Worm (Caenorhabditis elegans) whole organism, L4 larva: ENCODE results near the gene sre-30.

Experiments used
- F44E2.7 ChIP-seq: fragments of 200-800 bp; sonication (Bioruptor generic); IDR thresholded peaks from 2 replicates; pipeline ENCODE4 v2.1.2; 2022; ENCODE audit warnings: missing genetic modification characterization, missing compliant biosample characterization
- F49E8.2 ChIP-seq: sonication (generic microtip); optimal IDR thresholded peaks from 2 replicates; lab custom pipeline; 2016; ENCODE audit warnings: missing compliant biosample characterization, mild to moderate bottlenecking, missing genetic modification characterization, borderline replicate concordance
- ZK337.2 ChIP-seq: fragments of 200-800 bp; sonication (Bioruptor generic); IDR thresholded peaks from 2 replicates; pipeline ENCODE4 v1.3.6; 2022; ENCODE audit warnings: missing genetic modification reagents, missing genetic modification characterization, missing compliant biosample characterization
- aha-1 ChIP-seq: fragments of 150-350 bp; peaks from one replicate; lab custom pipeline; 2014; ENCODE audit warnings: missing biosample characterization, missing genetic modification characterization
- aly-2 ChIP-seq: sonication (generic microtip); optimal IDR thresholded peaks from 2 replicates; lab custom pipeline; 2018; ENCODE audit warnings: missing biosample characterization, missing genetic modification characterization
- ctbp-1 ChIP-seq: fragments of 200-800 bp; sonication (Bioruptor generic); IDR thresholded peaks from 2 replicates; pipeline ENCODE4 v1.3.6; 2022; ENCODE audit warnings: missing genetic modification reagents, missing genetic modification characterization, missing compliant biosample characterization
- daf-12 ChIP-seq: fragments of 150-350 bp; optimal IDR thresholded peaks from 2 replicates; lab custom pipeline; 2014; ENCODE audit warnings: missing biosample characterization, missing genetic modification reagents, missing genetic modification characterization
- dmd-8 ChIP-seq: fragments of 200-800 bp; sonication (Bioruptor generic); IDR thresholded peaks from 2 replicates; pipeline ENCODE4 v1.3.6; 2022; ENCODE audit warnings: missing genetic modification characterization, missing compliant biosample characterization
- dmd-9 ChIP-seq: fragments of 200-800 bp; sonication (Bioruptor generic); IDR thresholded peaks from 2 replicates; pipeline ENCODE4 v1.3.6; 2022; ENCODE audit warnings: missing genetic modification reagents, missing genetic modification characterization, missing compliant biosample characterization
- egl-43 ChIP-seq: fragments of 200-800 bp; sonication (Bioruptor generic); IDR thresholded peaks from 2 replicates; pipeline ENCODE4 v1.3.6; 2022; ENCODE audit warnings: missing genetic modification reagents, missing genetic modification characterization, missing compliant biosample characterization
- hlh-30 ChIP-seq: sonication (generic microtip); optimal IDR thresholded peaks from 2 replicates; lab custom pipeline; 2017; ENCODE audit warnings: antibody characterized with exemption, mild to moderate bottlenecking, missing genetic modification characterization, missing compliant biosample characterization; ENCODE audit not compliant: insufficient read depth
- hmg-1.1 ChIP-seq: fragments of 200-800 bp; sonication (Bioruptor generic); IDR thresholded peaks from 2 replicates; pipeline ENCODE4 v1.3.6; 2022; ENCODE audit warnings: missing genetic modification reagents, missing genetic modification characterization, missing compliant biosample characterization
- jun-1 ChIP-seq: fragments of 150-350 bp; optimal IDR thresholded peaks from 2 replicates; lab custom pipeline; 2014; ENCODE audit warnings: missing biosample characterization, missing genetic modification reagents, missing genetic modification characterization
- lim-7 ChIP-seq: fragments of 200-800 bp; sonication (Bioruptor generic); IDR thresholded peaks from 2 replicates; pipeline ENCODE4 v1.3.6; 2022; ENCODE audit warnings: missing genetic modification characterization, missing compliant biosample characterization
- lin-38 ChIP-seq: fragments of 200-800 bp; sonication (Bioruptor generic); IDR thresholded peaks from 2 replicates; pipeline ENCODE4 v1.3.6; 2022; ENCODE audit warnings: missing genetic modification reagents, missing genetic modification characterization, missing compliant biosample characterization
- lin-39 ChIP-seq: fragments of 150-350 bp; optimal IDR thresholded peaks from 2 replicates; lab custom pipeline; 2014; ENCODE audit warnings: missing biosample characterization, missing genetic modification reagents, missing genetic modification characterization
- mdl-1 ChIP-seq, 2 experiments: fragments of 150-350 bp in 1 of 2; sonication (generic microtip) in 1 of 2; optimal IDR thresholded peaks; 2 replicates each; lab custom pipeline; 2014 to 2017; ENCODE audit warnings: missing biosample characterization in 2 of 2, missing genetic modification characterization in 2 of 2
- mdt-29 ChIP-seq: fragments of 200-800 bp; sonication (Bioruptor generic); IDR thresholded peaks from 2 replicates; pipeline ENCODE4 v1.3.6; 2022; ENCODE audit warnings: missing genetic modification reagents, missing genetic modification characterization, missing compliant biosample characterization
- mxl-2 ChIP-seq: fragments of 200-800 bp; sonication (Bioruptor generic); conservative IDR thresholded peaks from 2 replicates; pipeline ENCODE4 v1.3.6; 2022; ENCODE audit warnings: missing genetic modification reagents, missing genetic modification characterization, missing compliant biosample characterization
- pqm-1 ChIP-seq: sonication (generic microtip); optimal IDR thresholded peaks from 2 replicates; lab custom pipeline; 2017; ENCODE audit warnings: missing biosample characterization, missing genetic modification characterization
- sdz-12 ChIP-seq: fragments of 200-800 bp; sonication (Bioruptor generic); optimal IDR thresholded peaks from 2 replicates; lab custom pipeline; 2018; ENCODE audit warnings: mild to moderate bottlenecking, missing genetic modification characterization, missing compliant biosample characterization
- set-16 ChIP-seq: fragments of 200-800 bp; sonication (Bioruptor generic); IDR thresholded peaks from 2 replicates; pipeline ENCODE4 v1.3.6; 2022; ENCODE audit warnings: missing genetic modification reagents, missing genetic modification characterization, missing compliant biosample characterization
- snpc-1.2 ChIP-seq: fragments of 200-800 bp; sonication (Bioruptor generic); IDR thresholded peaks from 2 replicates; pipeline ENCODE4 v1.3.6; 2022; ENCODE audit warnings: missing genetic modification reagents, missing genetic modification characterization, missing compliant biosample characterization
- snpc-4 ChIP-seq: fragments of 150-350 bp; optimal IDR thresholded peaks from 2 replicates; lab custom pipeline; 2014; ENCODE audit warnings: missing biosample characterization, missing genetic modification characterization
- spr-1 ChIP-seq: sonication (generic microtip); optimal IDR thresholded peaks from 2 replicates; lab custom pipeline; 2016; ENCODE audit warnings: mild to moderate bottlenecking, missing genetic modification characterization, missing compliant biosample characterization
- unc-39 ChIP-seq: sonication (generic microtip); optimal IDR thresholded peaks from 2 replicates; lab custom pipeline; 2017; ENCODE audit warnings: missing biosample characterization, missing genetic modification characterization
- zip-11 ChIP-seq: fragments of 200-800 bp; sonication (Bioruptor generic); IDR thresholded peaks from 2 replicates; pipeline ENCODE4 v1.3.6; 2022; ENCODE audit warnings: missing genetic modification characterization, missing compliant biosample characterization
- ztf-11 ChIP-seq: fragments of 150-350 bp; optimal IDR thresholded peaks from 2 replicates; lab custom pipeline; 2014; ENCODE audit warnings: missing biosample characterization, missing genetic modification characterization

Gene sre-30

DNA sequence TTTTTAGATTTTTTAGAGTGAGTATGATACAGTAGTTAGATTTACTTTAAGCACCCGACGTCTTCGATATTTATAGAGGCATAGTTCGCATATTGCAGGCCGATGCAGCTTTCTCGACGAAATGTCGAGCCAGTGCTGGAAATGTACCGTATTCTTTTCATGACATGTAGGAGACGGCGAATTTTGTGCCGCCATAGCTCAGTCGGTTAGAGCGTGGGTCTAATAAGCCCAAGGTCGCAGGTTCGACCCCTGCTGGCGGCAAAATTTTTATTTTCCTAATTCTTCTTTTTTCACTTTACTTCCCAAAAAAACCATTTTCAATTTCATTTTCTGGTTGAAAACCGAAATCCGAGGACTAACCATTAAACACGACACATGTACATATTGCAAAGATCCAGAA, 44.0 kb downstream of the sre-30 start (continued):
- TF ChIP-seq hlh-30 (tag; lab: Kevin White, UChicago) (no peak), dmd-9 (no peak), egl-43 (GFP tag; lab: Robert Waterston, UW) (peak; percentile 74), hmg-1.1 (GFP tag; lab: Robert Waterston, UW) (no peak), ctbp-1 (GFP tag; lab: Robert Waterston, UW) (no peak), spr-1 (tag; lab: Kevin White, UChicago) (no peak), set-16 (GFP tag; lab: Robert Waterston, UW) (no peak), sdz-12 (GFP tag; lab: Kevin White, UChicago) (no peak), aha-1 (tag; lab: Kevin White, UChicago) (no peak), lin-38 (peak; percentile 46), daf-12 (tag; lab: Kevin White, UChicago) (no peak), lim-7 (GFP tag; lab: Robert Waterston, UW) (peak; percentile 80; the same call in 1 of the 2 replicates), jun-1 (tag; lab: Kevin White, UChicago) (no peak), zip-11 (no peak), pqm-1 (tag; lab: Kevin White, UChicago) (no peak), ZK337.2 (GFP tag; lab: Robert Waterston, UW) (0 out of 2 replicates have a peak, but pooled peaks have one; percentile 36), dmd-8 (GFP tag; lab: Robert Waterston, UW) (no peak), snpc-4 (tag; lab: Kevin White, UChicago) (no peak), lin-39 (tag; lab: Kevin White, UChicago) (no peak), snpc-1.2 (GFP tag; lab: Robert Waterston, UW) (peak; percentile 20; the same call in 1 of the 2 replicates), mxl-2 (GFP tag; lab: Robert Waterston, UW) (no peak), ztf-11 (tag; lab: Kevin White, UChicago) (no peak), F49E8.2 (tag; lab: Kevin White, UChicago) (no peak), F44E2.7 (GFP tag; lab: Robert Waterston, UW) (0 out of 2 replicates have a peak, but pooled peaks have one; percentile 13), unc-39 (tag; lab: Kevin White, UChicago) (no peak), aly-2 (tag; lab: Kevin White, UChicago) (no peak), mdt-29 (GFP tag; lab: Robert Waterston, UW) (no peak), mdl-1 (tag; optimal IDR thresholded peaks at IDR 0.05; lab: Kevin White, UChicago) (no peak)
